Fruit fly (Drosophila melanogaster) whole organism, embryonic: Measurements from ENCODE around the gene Trs20.

Experiments used
- Atf-2 ChIP-seq: fragments of 200-800 bp; sonication (Bioruptor generic); optimal IDR thresholded peaks from 2 replicates; lab custom pipeline; 2016; ENCODE audit warnings: missing biosample characterization, missing genetic modification characterization
- Awh ChIP-seq: fragments of 200-800 bp; sonication (Bioruptor generic); IDR thresholded peaks from 2 replicates; pipeline ENCODE4, ENCODE4 v1.3.6; 2022; ENCODE audit warnings: missing biosample characterization, missing genetic modification characterization
- CG10462 ChIP-seq: fragments of 200-800 bp; sonication (Bioruptor generic); optimal IDR thresholded peaks from 2 replicates; lab custom pipeline; 2016; ENCODE audit warnings: missing biosample characterization, missing genetic modification characterization
- CG11504 ChIP-seq: fragments of 200-800 bp; sonication (Bioruptor generic); optimal IDR thresholded peaks from 3 replicates; lab custom pipeline; 2019; ENCODE audit warnings: missing biosample characterization, mild to moderate bottlenecking, missing genetic modification characterization, moderate library complexity
- CG12744 ChIP-seq: fragments of 200-800 bp; sonication (Bioruptor generic); optimal IDR thresholded peaks from 2 replicates; lab custom pipeline; 2016; ENCODE audit warnings: missing biosample characterization, missing genetic modification characterization
- CG12942 ChIP-seq: fragments of 200-800 bp; sonication (Bioruptor generic); optimal IDR thresholded peaks from 3 replicates; lab custom pipeline; 2016; ENCODE audit warnings: missing biosample characterization, missing genetic modification characterization
- CG13123 ChIP-seq: fragments of 200-800 bp; sonication (Bioruptor generic); optimal IDR thresholded peaks from 2 replicates; lab custom pipeline; 2016; ENCODE audit warnings: missing biosample characterization, missing genetic modification characterization
- CG14050 ChIP-seq: fragments of 200-800 bp; sonication (Bioruptor generic); IDR thresholded peaks from 3 replicates; pipeline ENCODE4 v1.3.6; 2022; ENCODE audit warnings: missing biosample characterization, missing genetic modification characterization
- CG17359 ChIP-seq: fragments of 200-800 bp; sonication (Bioruptor generic); optimal IDR thresholded peaks from 3 replicates; lab custom pipeline; 2018; ENCODE audit warnings: missing biosample characterization, mild to moderate bottlenecking, missing genetic modification characterization, moderate library complexity
- CG18011 ChIP-seq: fragments of 200-800 bp; sonication (Bioruptor generic); optimal IDR thresholded peaks from 2 replicates; lab custom pipeline; 2017; ENCODE audit warnings: missing biosample characterization, missing genetic modification characterization, mild to moderate bottlenecking, moderate library complexity, missing genotype
- CG2889 ChIP-seq: fragments of 200-800 bp; sonication (Bioruptor generic); IDR thresholded peaks from 3 replicates; pipeline ENCODE4 v1.3.6; 2022; ENCODE audit warnings: missing biosample characterization, missing genetic modification characterization
- CG32772 ChIP-seq: fragments of 200-800 bp; sonication (Bioruptor generic); IDR thresholded peaks from 2 replicates; pipeline ENCODE4 v1.3.6; 2022; ENCODE audit warnings: missing biosample characterization, missing genetic modification characterization
- CG4328 ChIP-seq: fragments of 200-800 bp; sonication (Bioruptor generic); optimal IDR thresholded peaks from 3 replicates; lab custom pipeline; 2017; ENCODE audit warnings: missing biosample characterization, missing genetic modification reagents, missing genetic modification characterization
- CG7271 ChIP-seq: fragments of 200-800 bp; sonication (Bioruptor generic); optimal IDR thresholded peaks from 2 replicates; lab custom pipeline; 2018; ENCODE audit warnings: missing biosample characterization, mild to moderate bottlenecking, missing genetic modification characterization, moderate library complexity
- CG7839 ChIP-seq: fragments of 200-800 bp; sonication (Bioruptor generic); optimal IDR thresholded peaks from 3 replicates; lab custom pipeline; 2018; ENCODE audit warnings: missing biosample characterization, mild to moderate bottlenecking, missing genetic modification characterization, moderate library complexity
- CG9727 ChIP-seq: fragments of 200-800 bp; sonication (Bioruptor generic); optimal IDR thresholded peaks from 3 replicates; lab custom pipeline; 2017; ENCODE audit warnings: missing biosample characterization, mild to moderate bottlenecking, missing genetic modification characterization
- CrebB ChIP-seq: fragments of 200-800 bp; sonication (Bioruptor generic); optimal IDR thresholded peaks from 3 replicates; lab custom pipeline; 2018; ENCODE audit warnings: missing biosample characterization, mild to moderate bottlenecking, missing genetic modification characterization
- Doc3 ChIP-seq: fragments of 200-800 bp; sonication (Bioruptor generic); IDR thresholded peaks from 3 replicates; pipeline ENCODE4 v1.3.6; 2022; ENCODE audit warnings: missing biosample characterization, missing genetic modification characterization; ENCODE audit not compliant: partially characterized antibody
- ERR ChIP-seq: fragments of 200-800 bp; sonication (Bioruptor generic); optimal IDR thresholded peaks from 2 replicates; lab custom pipeline; 2016; ENCODE audit warnings: missing biosample characterization, missing genetic modification characterization
- Fer3 ChIP-seq: fragments of 200-800 bp; sonication (Bioruptor generic); optimal IDR thresholded peaks from 2 replicates; lab custom pipeline; 2018; ENCODE audit warnings: missing biosample characterization, mild to moderate bottlenecking, missing genetic modification characterization, moderate library complexity
- Hand ChIP-seq: fragments of 200-800 bp; sonication (Bioruptor generic); optimal IDR thresholded peaks from 2 replicates; lab custom pipeline; 2017; ENCODE audit warnings: mild to moderate bottlenecking, missing biosample characterization, missing genetic modification reagents, missing genetic modification characterization
- MESR4 ChIP-seq: fragments of 200-800 bp; sonication (Bioruptor generic); optimal IDR thresholded peaks from 2 replicates; lab custom pipeline; 2018; ENCODE audit warnings: missing biosample characterization, mild to moderate bottlenecking, missing genetic modification characterization, moderate library complexity
- NC2β ChIP-seq: fragments of 200-800 bp; sonication (Bioruptor generic); optimal IDR thresholded peaks from 2 replicates; lab custom pipeline; 2016; ENCODE audit warnings: missing biosample characterization, missing genetic modification characterization
- Neu2 ChIP-seq: fragments of 200-800 bp; sonication (Bioruptor generic); optimal IDR thresholded peaks from 3 replicates; lab custom pipeline; 2016; ENCODE audit warnings: missing biosample characterization, missing genetic modification characterization, borderline replicate concordance
- PHDP ChIP-seq: fragments of 200-800 bp; sonication (Bioruptor generic); optimal IDR thresholded peaks from 3 replicates; lab custom pipeline; 2018; ENCODE audit warnings: missing biosample characterization, mild to moderate bottlenecking, missing genetic modification characterization, moderate library complexity
- Poxn ChIP-seq: fragments of 200-800 bp; sonication (Bioruptor generic); IDR thresholded peaks from 2 replicates; pipeline ENCODE4 v1.3.6; 2022; ENCODE audit warnings: missing biosample characterization, missing genetic modification characterization
- Rfx ChIP-seq: fragments of 200-800 bp; sonication (Bioruptor generic); IDR thresholded peaks from 2 replicates; pipeline ENCODE4 v1.3.6; 2022; ENCODE audit warnings: missing biosample characterization, missing genetic modification characterization
- TFAM ChIP-seq: fragments of 200-800 bp; sonication (Bioruptor generic); optimal IDR thresholded peaks from 2 replicates; lab custom pipeline; 2017; ENCODE audit warnings: missing biosample characterization, missing genetic modification characterization, inconsistent platforms
- aop ChIP-seq: fragments of 200-800 bp; sonication (Bioruptor generic); IDR thresholded peaks from 2 replicates; pipeline ENCODE4 v1.3.6; 2022; ENCODE audit warnings: missing biosample characterization, missing genetic modification characterization
- bbx ChIP-seq: fragments of 200-800 bp; sonication (Bioruptor generic); IDR thresholded peaks from 2 replicates; pipeline ENCODE4 v1.3.6; 2022; ENCODE audit warnings: missing biosample characterization, missing genetic modification characterization; ENCODE audit not compliant: partially characterized antibody
- cato ChIP-seq: fragments of 200-800 bp; sonication (Bioruptor generic); optimal IDR thresholded peaks from 2 replicates; lab custom pipeline; 2016; ENCODE audit warnings: missing biosample characterization, missing genetic modification characterization, borderline replicate concordance
- dan ChIP-seq: fragments of 200-800 bp; sonication (Bioruptor generic); IDR thresholded peaks from 2 replicates; pipeline ENCODE4 v1.3.6; 2022; ENCODE audit warnings: missing biosample characterization, missing genetic modification characterization
- disco-r ChIP-seq: fragments of 200-800 bp; sonication (Bioruptor generic); optimal IDR thresholded peaks from 2 replicates; lab custom pipeline; 2016; ENCODE audit warnings: missing biosample characterization, missing genetic modification characterization
- dm ChIP-seq: fragments of 200-800 bp; sonication (Bioruptor generic); optimal IDR thresholded peaks from 3 replicates; lab custom pipeline; 2016; ENCODE audit warnings: missing biosample characterization, missing genetic modification characterization
- fd102C ChIP-seq: fragments of 200-800 bp; sonication (Bioruptor generic); optimal IDR thresholded peaks from 2 replicates; lab custom pipeline; 2018; ENCODE audit warnings: missing biosample characterization, mild to moderate bottlenecking, missing genetic modification characterization, moderate library complexity
- gro ChIP-seq: fragments of 200-800 bp; sonication (Bioruptor generic); optimal IDR thresholded peaks from 2 replicates; lab custom pipeline; 2016; ENCODE audit warnings: missing biosample characterization, missing genetic modification characterization
- gsb-n ChIP-seq: fragments of 200-800 bp; sonication (Bioruptor generic); optimal IDR thresholded peaks from 3 replicates; lab custom pipeline; 2018; ENCODE audit warnings: missing biosample characterization, mild to moderate bottlenecking, missing genetic modification characterization
- insv ChIP-seq, 2 experiments: fragments of 200-800 bp; sonication (Bioruptor generic); optimal IDR thresholded peaks; 3 replicates each; lab custom pipeline; 2016 to 2018; ENCODE audit warnings: missing biosample characterization in 2 of 2, missing genetic modification characterization in 2 of 2
- lmd ChIP-seq: fragments of 200-800 bp; sonication (Bioruptor generic); IDR thresholded peaks from 2 replicates; pipeline ENCODE4 v1.3.6; 2022; ENCODE audit warnings: missing biosample characterization, missing genetic modification characterization
- lov ChIP-seq, 2 experiments: fragments of 200-800 bp in 1 of 2; fragments of >200 bp in 1 of 2; sonication (Bioruptor generic) in 1 of 2; IDR thresholded peaks in 1 of 2; optimal IDR thresholded peaks in 1 of 2; 2 replicates in 1 of 2; 3 replicates in 1 of 2; pipeline versions ENCODE4 v1.3.6 to Lab custom; 2017 to 2022; ENCODE audit warnings: missing biosample characterization in 1 of 2, missing genetic modification characterization in 1 of 2
- mld ChIP-seq: fragments of 200-800 bp; sonication (Bioruptor generic); IDR thresholded peaks from 3 replicates; pipeline ENCODE4 v1.3.6; 2022; ENCODE audit warnings: missing biosample characterization, missing genetic modification characterization; ENCODE audit not compliant: partially characterized antibody
- prd ChIP-seq, 3 experiments: fragments of >200 bp in 2 of 3; fragments of 200-800 bp in 1 of 3; sonication (Bioruptor generic) in 1 of 3; optimal IDR thresholded peaks in 2 of 3; IDR thresholded peaks in 1 of 3; 2 replicates in 2 of 3; 3 replicates in 1 of 3; pipeline versions ENCODE4 v1.3.6 to Lab custom; 2017 to 2022; ENCODE audit warnings: missing biosample characterization in 1 of 3, missing genetic modification characterization in 1 of 3
- psq ChIP-seq: fragments of 200-800 bp; sonication (Bioruptor generic); optimal IDR thresholded peaks from 2 replicates; lab custom pipeline; 2017; ENCODE audit warnings: missing biosample characterization, missing genetic modification characterization
- repo ChIP-seq: fragments of 200-800 bp; sonication (Bioruptor generic); optimal IDR thresholded peaks from 2 replicates; lab custom pipeline; 2016; ENCODE audit warnings: missing biosample characterization, missing genetic modification characterization
- slou ChIP-seq: fragments of 200-800 bp; sonication (Bioruptor generic); optimal IDR thresholded peaks from 3 replicates; lab custom pipeline; 2016; ENCODE audit warnings: missing biosample characterization, missing genetic modification characterization
- sqz ChIP-seq: fragments of 200-800 bp; sonication (Bioruptor generic); optimal IDR thresholded peaks from 3 replicates; lab custom pipeline; 2018; ENCODE audit warnings: missing biosample characterization, mild to moderate bottlenecking, missing genetic modification characterization
- sug ChIP-seq: fragments of 200-800 bp; optimal IDR thresholded peaks from 2 replicates; lab custom pipeline; 2019; ENCODE audit warnings: missing biosample characterization, mild to moderate bottlenecking, missing genetic modification characterization, moderate library complexity
- tin ChIP-seq: fragments of 200-800 bp; sonication (Bioruptor generic); optimal IDR thresholded peaks from 3 replicates; lab custom pipeline; 2016; ENCODE audit warnings: missing biosample characterization, missing genetic modification characterization
- trh ChIP-seq: fragments of 200-800 bp; sonication (Bioruptor generic); optimal IDR thresholded peaks from 2 replicates; lab custom pipeline; 2016; ENCODE audit warnings: missing biosample characterization, missing genetic modification characterization

Trs20 gene

dm6 chr3L:16105528-16105927 is 25.9 kb downstream of the Trs20 start, which contains the start of the genes IntS9 and CG43295 (continued):
- peak; percentile 80 for TF ChIP-seq repo (GFP tag; lab: Kevin White, UChicago)
- peak; percentile 75 for TF ChIP-seq CG10462 (GFP tag; lab: Kevin White, UChicago)
- TF ChIP-seq CG12942 (GFP tag; lab: Kevin White, UChicago): peak; percentile 83
- TF ChIP-seq Fer3: peak; percentile 74
- TF ChIP-seq PHDP (tag; lab: Kevin White, UChicago): no peak
- peak; percentile 78 for TF ChIP-seq CG9727
- peak; percentile 73 for TF ChIP-seq CG17359 (tag; lab: Kevin White, UChicago)
- TF ChIP-seq CG11504 (tag; lab: Kevin White, UChicago): no peak
- TF ChIP-seq disco-r (GFP tag; lab: Kevin White, UChicago): peak; percentile 46
- TF ChIP-seq Hand (GFP tag; lab: Kevin White, UChicago): no peak
- TF ChIP-seq lmd (GFP tag; lab: Robert Waterston, UW): peak; percentile 79
- peak; percentile 24 for TF ChIP-seq MESR4 (GFP tag; lab: Kevin White, UChicago)
- TF ChIP-seq CG12744 (GFP tag; lab: Kevin White, UChicago): peak; percentile 76
- TF ChIP-seq prd (optimal IDR thresholded peaks at IDR 0.05; lab: Kevin White, UChicago): no peak
- peak; percentile 93 for TF ChIP-seq prd (GFP tag; IDR thresholded peaks at IDR 0.05; lab: Robert Waterston, UW)
- peak; percentile 74 for TF ChIP-seq Neu2
- TF ChIP-seq Doc3 (GFP tag; lab: Robert Waterston, UW): no peak; the same call in 2 of the 3 replicates
- no peak for TF ChIP-seq CG7839 (tag; lab: Kevin White, UChicago)
- peak; percentile 79 for TF ChIP-seq CG14050
- TF ChIP-seq fd102C: peak; percentile 17
- TF ChIP-seq mld (GFP tag; lab: Robert Waterston, UW): no peak
- peak; percentile 67; the same call in 2 of the 3 replicates for TF ChIP-seq CG2889
- peak; percentile 90 for TF ChIP-seq tin (GFP tag; lab: Kevin White, UChicago)
- peak; percentile 77 for TF ChIP-seq CG32772 (GFP tag; lab: Robert Waterston, UW)
- TF ChIP-seq Awh (GFP tag; lab: Robert Waterston, UW): peak; percentile 82
- no peak for TF ChIP-seq aop (GFP tag; lab: Robert Waterston, UW)
- TF ChIP-seq cato (GFP tag; lab: Kevin White, UChicago): peak; percentile 67
- TF ChIP-seq Atf-2 (GFP tag; lab: Kevin White, UChicago): peak; percentile 82
- TF ChIP-seq ERR (GFP tag; lab: Kevin White, UChicago): peak; percentile 71
- no peak for TF ChIP-seq sug
- TF ChIP-seq lov (optimal IDR thresholded peaks at IDR 0.05; lab: Kevin White, UChicago): no peak
- peak; percentile 74; the same call in 1 of the 3 replicates for TF ChIP-seq lov (GFP tag; IDR thresholded peaks at IDR 0.05; lab: Robert Waterston, UW)
- TF ChIP-seq CG7271 (tag; lab: Kevin White, UChicago): peak; percentile 70
- peak; percentile 89 for TF ChIP-seq NC2β (GFP tag; lab: Kevin White, UChicago)
- TF ChIP-seq slou: peak; percentile 67
- no peak for TF ChIP-seq insv (GFP tag; optimal IDR thresholded peaks at IDR 0.05; lab: Kevin White, UChicago)
- no peak for TF ChIP-seq bbx
- peak; percentile 25 for TF ChIP-seq psq (GFP tag; lab: Kevin White, UChicago)
- TF ChIP-seq CG4328 (GFP tag; lab: Kevin White, UChicago): no peak
- TF ChIP-seq CG18011 (GFP tag; lab: Kevin White, UChicago): peak; percentile 70
- peak; percentile 64 for TF ChIP-seq CrebB (tag; lab: Kevin White, UChicago)
- no peak for TF ChIP-seq gro (GFP tag; lab: Kevin White, UChicago)
- no peak for TF ChIP-seq TFAM (GFP tag; lab: Kevin White, UChicago)
- 0 out of 2 replicates have a peak, but pooled peaks have one; percentile 8 for TF ChIP-seq Poxn (GFP tag; lab: Robert Waterston, UW)
- TF ChIP-seq Rfx: peak; percentile 76
- TF ChIP-seq trh (GFP tag; lab: Kevin White, UChicago): peak; percentile 60
- TF ChIP-seq CG13123: peak; percentile 82
- no peak; the same call in 1 of the 2 replicates for TF ChIP-seq dan (GFP tag; lab: Robert Waterston, UW)
- TF ChIP-seq gsb-n (tag; lab: Kevin White, UChicago): no peak
- peak; percentile 74 for TF ChIP-seq dm
- no peak for TF ChIP-seq sqz
